Worm (Caenorhabditis elegans): ENCODE data around the gene F36H5.8.

DNA sequence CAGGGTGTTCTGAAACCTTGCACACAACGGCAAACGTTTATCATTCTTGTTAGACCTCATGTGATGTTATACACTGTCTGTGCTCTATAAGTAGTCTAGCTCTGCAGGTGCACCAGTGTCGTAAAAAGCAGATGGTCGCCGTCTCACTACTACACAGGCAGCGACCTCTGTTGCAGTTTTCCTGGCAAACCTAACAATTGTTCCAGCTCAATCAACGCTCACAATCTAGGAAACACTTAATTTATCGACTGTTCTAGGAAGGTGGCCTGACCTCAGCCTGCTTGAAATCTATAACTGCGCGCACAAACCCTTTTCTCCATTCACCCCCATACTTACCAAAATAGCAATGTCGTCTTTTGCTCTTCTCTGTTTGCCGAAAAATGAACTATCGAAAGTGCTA, 26.2 kb downstream of the F36H5.8 start, which contains the start of gene fbxb-11:
- TF ChIP-seq flt-1 (GFP tag; IDR thresholded peaks at IDR 0.05) (no peak), ztf-29 (GFP tag; IDR thresholded peaks at IDR 0.05) (no peak), T22C8.4 (GFP tag; IDR thresholded peaks at IDR 0.05) (no peak), ref-1 (GFP tag; conservative IDR thresholded peaks at IDR 0.05) (no peak), cog-1 (tag; optimal IDR thresholded peaks at IDR 0.05) (no peak), ztf-23 (GFP tag; IDR thresholded peaks at IDR 0.05) (no peak), med-1 (GFP tag; optimal IDR thresholded peaks at IDR 0.05; ENCODE audit: insufficient read depth) (no peak), klf-2 (GFP tag; conservative IDR thresholded peaks at IDR 0.05) (no peak)

All from whole organism, midembryonic.